Worm (Caenorhabditis elegans) whole organism, mixed stage, embryonic: ENCODE measurements around the gene W04E12.3.

Experiments used
- bed-3 ChIP-seq: fragments of 200-800 bp; sonication (Bioruptor generic); optimal IDR thresholded peaks from 3 replicates; lab custom pipeline; 2018; ENCODE audit warnings: mild to moderate bottlenecking, missing genetic modification characterization, moderate library complexity, missing compliant biosample characterization
- unc-120 ChIP-seq: sonication (generic microtip); optimal IDR thresholded peaks from 2 replicates; lab custom pipeline; 2017; ENCODE audit warnings: missing genetic modification characterization, missing compliant biosample characterization; ENCODE audit not compliant: poor library complexity, severe bottlenecking

ce11 chrV:19741651-19742050 is at the start of gene W04E12.3:
- TF ChIP-seq bed-3 (no peak), unc-120 (no peak)
